Fruit fly (Drosophila melanogaster) whole organism, embryonic: ENCODE measurements around the gene RhoGAP93B.

Experiments used
- Atf6 ChIP-seq: fragments of 200-800 bp; sonication (Bioruptor generic); IDR thresholded peaks from 2 replicates; pipeline ENCODE4 v1.3.6; 2022; ENCODE audit warnings: missing biosample characterization, missing genetic modification characterization
- CG10321 ChIP-seq: fragments of 200-800 bp; sonication (Bioruptor generic); IDR thresholded peaks from 2 replicates; pipeline ENCODE4 v1.3.6; 2022; ENCODE audit warnings: missing biosample characterization, missing genetic modification characterization
- CG10959 ChIP-seq: fragments of 200-800 bp; sonication (Bioruptor generic); IDR thresholded peaks from 2 replicates; pipeline ENCODE4 v1.3.6; 2022; ENCODE audit warnings: missing biosample characterization, missing genetic modification characterization
- CG12236 ChIP-seq: fragments of 200-800 bp; sonication (Bioruptor generic); optimal IDR thresholded peaks from 2 replicates; lab custom pipeline; 2016; ENCODE audit warnings: missing biosample characterization, missing genetic modification characterization
- CG13287 ChIP-seq: fragments of 200-800 bp; sonication (Bioruptor generic); IDR thresholded peaks from 2 replicates; pipeline ENCODE4 v1.3.6; 2022; ENCODE audit warnings: missing biosample characterization, missing genetic modification characterization; ENCODE audit not compliant: partially characterized antibody
- CG14014 ChIP-seq: fragments of 200-800 bp; sonication (Bioruptor generic); IDR thresholded peaks from 2 replicates; pipeline ENCODE4 v1.3.6; 2022; ENCODE audit warnings: missing biosample characterization, missing genetic modification characterization
- CG1529 ChIP-seq: fragments of 200-800 bp; sonication (Bioruptor generic); optimal IDR thresholded peaks from 3 replicates; lab custom pipeline; 2018; ENCODE audit warnings: missing biosample characterization, missing genetic modification characterization
- CG15696 ChIP-seq: fragments of 200-800 bp; sonication (Bioruptor generic); optimal IDR thresholded peaks from 2 replicates; lab custom pipeline; 2019; ENCODE audit warnings: missing biosample characterization, mild to moderate bottlenecking, missing genetic modification characterization, moderate library complexity
- CG1792 ChIP-seq: fragments of 200-800 bp; sonication (Bioruptor generic); optimal IDR thresholded peaks from 2 replicates; lab custom pipeline; 2016; ENCODE audit warnings: missing biosample characterization, missing genetic modification characterization
- CG18262 ChIP-seq: fragments of 200-800 bp; optimal IDR thresholded peaks from 3 replicates; lab custom pipeline; 2019; ENCODE audit warnings: missing biosample characterization, mild to moderate bottlenecking, missing genetic modification characterization, moderate library complexity
- CG2199 ChIP-seq: fragments of 200-800 bp; sonication (Bioruptor generic); IDR thresholded peaks from 3 replicates; pipeline ENCODE4 v1.3.6; 2022; ENCODE audit warnings: missing biosample characterization, missing genetic modification characterization
- CG30403 ChIP-seq: fragments of 200-800 bp; sonication (Bioruptor generic); optimal IDR thresholded peaks from 3 replicates; lab custom pipeline; 2016; ENCODE audit warnings: missing biosample characterization, missing genetic modification characterization
- CG33557 ChIP-seq: fragments of 200-800 bp; sonication (Bioruptor generic); optimal IDR thresholded peaks from 2 replicates; lab custom pipeline; 2019; ENCODE audit warnings: missing biosample characterization, mild to moderate bottlenecking, missing genetic modification characterization, moderate library complexity
- CG4328 ChIP-seq: fragments of 200-800 bp; sonication (Bioruptor generic); optimal IDR thresholded peaks from 3 replicates; lab custom pipeline; 2017; ENCODE audit warnings: missing biosample characterization, missing genetic modification reagents, missing genetic modification characterization
- CG4617 ChIP-seq: fragments of 200-800 bp; sonication (Bioruptor generic); optimal IDR thresholded peaks from 3 replicates; lab custom pipeline; 2016; ENCODE audit warnings: missing biosample characterization, missing genetic modification characterization, borderline replicate concordance
- CG7963 ChIP-seq: fragments of 200-800 bp; sonication (Bioruptor generic); IDR thresholded peaks from 3 replicates; pipeline ENCODE4 v1.3.6; 2022; ENCODE audit warnings: missing biosample characterization, missing genetic modification characterization; ENCODE audit not compliant: partially characterized antibody
- CG8290 ChIP-seq, 3 experiments: fragments of 200-800 bp; sonication (Bioruptor generic); optimal IDR thresholded peaks; 2 replicates each; lab custom pipeline; 2016 to 2019; ENCODE audit warnings: missing biosample characterization in 3 of 3, missing genetic modification characterization in 3 of 3, mild to moderate bottlenecking in 2 of 3, moderate library complexity in 1 of 3
- CG8765 ChIP-seq: fragments of 200-800 bp; sonication (Bioruptor generic); IDR thresholded peaks from 2 replicates; pipeline ENCODE4 v1.3.6; 2022; ENCODE audit warnings: missing biosample characterization, missing genetic modification characterization
- CG9215 ChIP-seq: fragments of 200-800 bp; sonication (Bioruptor generic); IDR thresholded peaks from 2 replicates; pipeline ENCODE4 v1.3.6; 2022; ENCODE audit warnings: missing biosample characterization, missing genetic modification characterization
- CG9727 ChIP-seq: fragments of 200-800 bp; sonication (Bioruptor generic); optimal IDR thresholded peaks from 3 replicates; lab custom pipeline; 2017; ENCODE audit warnings: missing biosample characterization, mild to moderate bottlenecking, missing genetic modification characterization
- CG9797 ChIP-seq: fragments of 200-800 bp; sonication (Bioruptor generic); optimal IDR thresholded peaks from 3 replicates; lab custom pipeline; 2018; ENCODE audit warnings: missing biosample characterization, mild to moderate bottlenecking, missing genetic modification characterization
- ERR ChIP-seq: fragments of 200-800 bp; sonication (Bioruptor generic); optimal IDR thresholded peaks from 2 replicates; lab custom pipeline; 2016; ENCODE audit warnings: missing biosample characterization, missing genetic modification characterization
- Elba2 ChIP-seq: fragments of 200-800 bp; sonication (Bioruptor generic); optimal IDR thresholded peaks from 3 replicates; lab custom pipeline; 2016; ENCODE audit warnings: missing biosample characterization, missing genetic modification characterization
- Gsc ChIP-seq: fragments of 200-800 bp; sonication (Bioruptor generic); IDR thresholded peaks from 2 replicates; pipeline ENCODE4 v1.3.6; 2022; ENCODE audit warnings: missing biosample characterization, missing genetic modification characterization
- HLH4C ChIP-seq: fragments of 200-800 bp; sonication (Bioruptor generic); IDR thresholded peaks from 3 replicates; pipeline ENCODE4 v1.3.6; 2022; ENCODE audit warnings: missing biosample characterization, missing genetic modification characterization; ENCODE audit not compliant: partially characterized antibody
- Jarid2 ChIP-seq: fragments of 200-800 bp; sonication (Bioruptor generic); optimal IDR thresholded peaks from 3 replicates; lab custom pipeline; 2017; ENCODE audit warnings: mild to moderate bottlenecking, missing biosample characterization, missing genetic modification reagents, missing genetic modification characterization
- Med ChIP-seq: fragments of 200-800 bp; sonication (Bioruptor generic); peaks from one replicate; lab custom pipeline; 2016; ENCODE audit warnings: missing biosample characterization, missing genetic modification characterization, mild to moderate bottlenecking, inconsistent platforms, moderate library complexity
- NFAT ChIP-seq: fragments of 200-800 bp; sonication (Bioruptor generic); IDR thresholded peaks from 2 replicates; pipeline ENCODE4 v1.3.6; 2022; ENCODE audit warnings: missing biosample characterization, missing genetic modification characterization
- TFAM ChIP-seq: fragments of 200-800 bp; sonication (Bioruptor generic); optimal IDR thresholded peaks from 2 replicates; lab custom pipeline; 2017; ENCODE audit warnings: missing biosample characterization, missing genetic modification characterization, inconsistent platforms
- aop ChIP-seq: fragments of 200-800 bp; sonication (Bioruptor generic); IDR thresholded peaks from 2 replicates; pipeline ENCODE4 v1.3.6; 2022; ENCODE audit warnings: missing biosample characterization, missing genetic modification characterization
- ase ChIP-seq: fragments of 200-800 bp; sonication (Bioruptor generic); IDR thresholded peaks from 3 replicates; pipeline ENCODE4 v1.3.6; 2022; ENCODE audit warnings: missing biosample characterization, missing genetic modification characterization
- bcd ChIP-seq: fragments of 200-800 bp; sonication (Bioruptor generic); optimal IDR thresholded peaks from 2 replicates; lab custom pipeline; 2017; ENCODE audit warnings: missing biosample characterization, mild to moderate bottlenecking, missing genetic modification characterization
- cg ChIP-seq: fragments of 200-800 bp; sonication (Bioruptor generic); optimal IDR thresholded peaks from 3 replicates; lab custom pipeline; 2019; ENCODE audit warnings: missing biosample characterization, mild to moderate bottlenecking, missing genetic modification characterization, moderate library complexity
- danr ChIP-seq: fragments of 200-800 bp; sonication (Bioruptor generic); IDR thresholded peaks from 2 replicates; pipeline ENCODE4 v1.3.6; 2022; ENCODE audit warnings: missing biosample characterization, missing genetic modification characterization
- eyg ChIP-seq: fragments of 200-800 bp; sonication (Bioruptor generic); optimal IDR thresholded peaks from 3 replicates; lab custom pipeline; 2016; ENCODE audit warnings: missing biosample characterization, missing genetic modification characterization
- gcm2 ChIP-seq: fragments of 200-800 bp; sonication (Bioruptor generic); optimal IDR thresholded peaks from 2 replicates; lab custom pipeline; 2016; ENCODE audit warnings: missing biosample characterization, missing genetic modification characterization
- grn ChIP-seq: fragments of 200-800 bp; sonication (Bioruptor generic); optimal IDR thresholded peaks from 3 replicates; lab custom pipeline; 2017; ENCODE audit warnings: missing biosample characterization, missing genetic modification characterization
- ken ChIP-seq: fragments of 200-800 bp; sonication (Bioruptor generic); IDR thresholded peaks from 3 replicates; pipeline ENCODE4 v1.3.6; 2022; ENCODE audit warnings: missing biosample characterization, missing genetic modification characterization
- luna ChIP-seq: fragments of 200-800 bp; sonication (Bioruptor generic); optimal IDR thresholded peaks from 2 replicates; lab custom pipeline; 2016; ENCODE audit warnings: missing biosample characterization, missing genetic modification characterization
- mld ChIP-seq: fragments of 200-800 bp; sonication (Bioruptor generic); IDR thresholded peaks from 3 replicates; pipeline ENCODE4 v1.3.6; 2022; ENCODE audit warnings: missing biosample characterization, missing genetic modification characterization; ENCODE audit not compliant: partially characterized antibody
- pnt ChIP-seq: fragments of 200-800 bp; sonication (Bioruptor generic); optimal IDR thresholded peaks from 3 replicates; lab custom pipeline; 2016; ENCODE audit warnings: missing biosample characterization, missing genetic modification characterization
- sens ChIP-seq: fragments of 200-800 bp; sonication (Bioruptor generic); peaks from one replicate; lab custom pipeline; 2016; ENCODE audit warnings: missing biosample characterization, missing genetic modification characterization
- sima ChIP-seq: fragments of 200-800 bp; sonication (Bioruptor generic); optimal IDR thresholded peaks from 2 replicates; lab custom pipeline; 2016; ENCODE audit warnings: missing biosample characterization, missing genetic modification characterization
- sob ChIP-seq: fragments of 200-800 bp; sonication (Bioruptor generic); IDR thresholded peaks from 2 replicates; pipeline ENCODE4 v1.3.6; 2022; ENCODE audit warnings: missing biosample characterization, missing genetic modification characterization
- stc ChIP-seq: fragments of 200-800 bp; sonication (Bioruptor generic); IDR thresholded peaks from 2 replicates; pipeline ENCODE4 v1.3.6; 2022; ENCODE audit warnings: missing biosample characterization, missing genetic modification characterization
- zfh2 ChIP-seq: fragments of 200-800 bp; sonication (Bioruptor generic); optimal IDR thresholded peaks from 2 replicates; lab custom pipeline; 2016; ENCODE audit warnings: missing biosample characterization, missing genetic modification characterization

Gene RhoGAP93B

DNA sequence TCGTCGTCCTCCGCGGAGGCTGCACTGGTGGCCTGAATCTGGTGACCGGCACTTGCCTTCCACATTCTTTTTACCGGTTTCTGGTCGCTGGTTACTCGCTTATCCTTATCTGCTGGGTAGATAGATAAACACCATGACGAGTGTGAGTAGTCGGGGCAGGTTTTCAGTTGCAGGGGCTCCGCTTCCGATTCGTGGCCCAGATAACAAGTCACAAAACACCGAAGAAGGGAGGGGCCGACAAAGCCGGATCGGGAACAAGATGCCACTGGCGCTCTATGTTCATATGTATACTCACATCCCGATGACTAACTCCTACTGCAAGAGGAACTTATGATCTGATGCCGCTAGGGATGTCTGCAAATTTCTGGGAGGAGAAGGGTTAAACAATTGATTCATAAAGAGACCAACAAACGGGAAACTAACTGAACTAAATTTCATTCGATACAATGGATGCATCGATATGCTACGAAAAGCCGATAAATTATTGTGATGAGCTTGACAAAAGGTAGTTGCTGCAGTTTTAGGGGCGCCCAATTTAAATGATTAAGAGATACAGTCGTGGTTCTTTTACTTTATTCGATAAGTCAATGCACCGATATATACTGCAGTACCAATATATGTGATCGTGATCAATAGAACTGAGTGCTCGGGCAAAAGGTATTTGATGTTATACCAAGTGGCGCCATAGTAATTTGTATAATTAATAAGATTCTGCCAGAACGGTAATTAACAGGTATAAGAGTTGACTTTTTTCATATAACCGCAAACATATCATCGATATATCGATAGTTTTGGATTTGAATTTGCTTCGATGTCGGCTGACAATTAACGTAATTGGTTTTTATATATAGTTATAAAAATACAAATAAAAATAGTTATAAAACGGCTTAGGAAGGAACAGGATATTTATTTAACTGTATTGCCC is 33.4 kb downstream of the RhoGAP93B start, which contains the start of gene Cortactin (continued):
- TF ChIP-seq Atf6 (no peak), aop (GFP tag; lab: Robert Waterston, UW) (no peak; the same call in 1 of the 2 replicates), bcd (GFP tag; lab: Kevin White, UChicago) (no peak), Jarid2 (GFP tag; lab: Kevin White, UChicago) (no peak), CG10321 (GFP tag; lab: Robert Waterston, UW) (no peak), HLH4C (GFP tag; lab: Robert Waterston, UW) (peak; percentile 92), zfh2 (GFP tag; lab: Kevin White, UChicago) (peak; percentile 11), CG8765 (GFP tag; lab: Robert Waterston, UW) (no peak), CG12236 (GFP tag; lab: Kevin White, UChicago) (no peak), CG14014 (GFP tag; lab: Robert Waterston, UW) (no peak), ken (no peak), CG1529 (GFP tag; lab: Kevin White, UChicago) (no peak), cg (GFP tag; lab: Kevin White, UChicago) (no peak), CG33557 (GFP tag; lab: Kevin White, UChicago) (no peak), TFAM (GFP tag; lab: Kevin White, UChicago) (no peak), sima (GFP tag; lab: Kevin White, UChicago) (no peak), CG9797 (GFP tag; lab: Kevin White, UChicago) (no peak), CG30403 (no peak), CG4328 (GFP tag; lab: Kevin White, UChicago) (no peak)

DNA sequence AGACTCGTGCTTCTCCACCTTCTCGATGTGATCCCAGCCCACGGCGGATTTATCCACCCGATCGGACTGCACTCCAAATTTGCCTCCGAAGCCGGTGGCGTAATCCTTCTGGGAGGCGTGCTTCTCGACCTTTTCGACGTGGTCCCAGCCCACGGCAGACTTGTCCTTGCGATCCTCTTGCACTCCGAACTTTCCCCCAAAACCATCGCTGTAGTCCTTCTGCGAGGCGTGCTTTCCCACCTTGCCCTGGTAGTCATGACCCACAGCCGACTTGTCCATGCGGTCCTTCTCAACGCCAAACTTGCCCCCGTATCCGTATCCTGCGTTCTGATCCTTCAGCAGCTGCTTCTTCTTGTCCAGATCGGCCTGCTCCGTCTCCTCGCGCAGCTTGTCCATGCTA is 34.2 kb downstream of the RhoGAP93B start:
- TF ChIP-seq CG18262 (tag; lab: Kevin White, UChicago) (no peak), CG2199 (GFP tag; lab: Robert Waterston, UW) (no peak), sens (GFP tag; lab: Kevin White, UChicago) (peak; percentile 60), Med (GFP tag; lab: Kevin White, UChicago) (peak; percentile 24), luna (no peak)

DNA sequence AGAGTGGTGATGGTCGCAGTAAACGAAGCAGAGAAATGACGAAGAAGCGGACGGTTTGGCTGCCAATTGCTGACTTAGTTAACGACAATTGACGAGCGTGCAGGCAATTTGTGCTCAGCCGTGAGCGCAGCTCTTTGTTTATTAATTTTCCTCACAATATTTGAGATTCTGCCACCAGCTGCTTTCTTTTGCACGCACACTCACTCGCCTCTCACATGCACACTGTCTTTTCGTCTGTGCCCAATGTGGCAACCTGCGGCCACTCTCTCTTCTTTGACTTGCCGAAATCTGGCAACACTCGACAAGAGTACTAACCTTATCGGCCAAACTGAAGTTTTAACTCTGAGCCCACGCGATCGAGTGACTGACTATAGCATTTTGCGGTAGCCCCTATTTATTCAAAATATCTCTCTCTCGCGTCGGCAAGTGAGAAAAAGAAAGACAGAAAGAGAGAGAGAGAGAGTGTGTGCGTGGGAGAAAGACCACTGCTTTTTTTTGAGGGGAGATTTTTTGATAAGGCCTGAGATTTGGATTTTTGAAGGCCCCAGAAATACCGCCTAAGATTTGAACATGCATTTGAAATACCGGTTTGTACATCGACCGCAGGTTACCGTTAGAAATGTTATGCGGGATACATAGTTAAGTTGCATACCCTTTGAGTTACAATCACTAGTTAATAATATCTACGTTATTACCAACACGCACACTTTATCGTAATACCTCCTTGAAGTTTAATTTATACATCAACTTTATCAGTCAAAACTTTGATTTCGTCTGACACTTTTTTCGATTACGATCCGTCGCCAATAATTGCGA is 37.0 kb downstream of the RhoGAP93B start, which contains the start of gene Mvl:
Gene Mvl, minus strand, starts transcription at position 371 of the 816 bp plus-strand sequence.
- TF ChIP-seq danr (no peak), ase (GFP tag; lab: Robert Waterston, UW) (no peak), mld (GFP tag; lab: Robert Waterston, UW) (no peak), CG4617 (GFP tag; lab: Kevin White, UChicago) (peak; percentile 62), NFAT (no peak), ERR (GFP tag; lab: Kevin White, UChicago) (peak; percentile 8), pnt (GFP tag; lab: Kevin White, UChicago) (no peak), CG15696 (tag; lab: Kevin White, UChicago) (no peak), CG13287 (GFP tag; lab: Robert Waterston, UW) (0 out of 2 replicates have a peak, but pooled peaks have one; percentile 41), sob (GFP tag; lab: Robert Waterston, UW) (no peak), CG9727 (GFP tag; lab: Kevin White, UChicago) (no peak), CG10959 (GFP tag; lab: Robert Waterston, UW) (no peak), Gsc (GFP tag; lab: Robert Waterston, UW) (no peak), stc (no peak), gcm2 (GFP tag; lab: Kevin White, UChicago) (no peak), CG8290 (GFP tag; optimal IDR thresholded peaks at IDR 0.05; lab: Kevin White, UChicago) (peak; percentile 83), CG8290 (tag; optimal IDR thresholded peaks at IDR 0.05; lab: Kevin White, UChicago) (peak; percentile 60 to 70), Elba2 (GFP tag; lab: Kevin White, UChicago) (no peak), CG7963 (GFP tag; lab: Robert Waterston, UW) (no peak), CG9215 (GFP tag; lab: Robert Waterston, UW) (no peak), grn (GFP tag; lab: Kevin White, UChicago) (peak; percentile 99), eyg (GFP tag; lab: Kevin White, UChicago) (no peak), CG1792 (GFP tag; lab: Kevin White, UChicago) (no peak)
